Fruit fly (Drosophila melanogaster) whole organism: ENCODE results near the gene Grd.

Experiments
- CG8478 ChIP-seq: fragments of >200 bp; optimal IDR thresholded peaks from 2 replicates; lab custom pipeline; 2018; ENCODE audit warnings: inconsistent platforms
- Dll ChIP-seq: fragments of >200 bp; optimal IDR thresholded peaks from 2 replicates; lab custom pipeline; 2017
- pan ChIP-seq: fragments of >200 bp; optimal IDR thresholded peaks from 2 replicates; lab custom pipeline; 2017
- psq ChIP-seq: fragments of >200 bp; optimal IDR thresholded peaks from 2 replicates; lab custom pipeline; 2017
- usp ChIP-seq: fragments of >200 bp; optimal IDR thresholded peaks from 2 replicates; lab custom pipeline; 2017; ENCODE audit warnings: missing biosample characterization, missing genetic modification characterization, mixed read lengths

- TF ChIP-seq Dll (lab: Kevin White, UChicago) (no peak), pan (lab: Kevin White, UChicago) (no peak), usp (no peak), psq (lab: Kevin White, UChicago) (no peak), CG8478 (lab: Kevin White, UChicago) (no peak)
Measured at dm6 chr3L:17804511-17804910, 18.6 kb upstream of the Grd start, which contains the start of gene ais.
